Fruit fly (Drosophila melanogaster): Measurements from ENCODE around the gene CG12268.
A peak's percentile ranks its signal among the peaks of the same experiment; 100 is the strongest.

The CG12268 gene

dm6 chr3R:23948466-23949413, 516 bp upstream of the CG12268 start:
- TF ChIP-seq CG1620 (GFP tag; optimal IDR thresholded peaks at IDR 0.05) = no peak
- peak; percentile 68 for TF ChIP-seq tj (GFP tag; optimal IDR thresholded peaks at IDR 0.05)

dm6 chr3R:23947002-23947401, 1.2 kb downstream of the CG12268 start:
- TF ChIP-seq Clk (GFP tag; optimal IDR thresholded peaks at IDR 0.05) (no peak), CG5204 (GFP tag; optimal IDR thresholded peaks at IDR 0.05) (no peak), CG33017 (tag; optimal IDR thresholded peaks at IDR 0.05) (no peak), CG12768 (GFP tag; optimal IDR thresholded peaks at IDR 0.05) (no peak), Crg-1 (GFP tag; optimal IDR thresholded peaks at IDR 0.05) (no peak), ovo (GFP tag; optimal IDR thresholded peaks at IDR 0.05) (no peak), tj (GFP tag; optimal IDR thresholded peaks at IDR 0.05) (no peak)

- TF ChIP-seq CG11617 (GFP tag; optimal IDR thresholded peaks at IDR 0.05) (no peak), ovo (GFP tag; optimal IDR thresholded peaks at IDR 0.05) (no peak), CG12768 (GFP tag; optimal IDR thresholded peaks at IDR 0.05) (peak; percentile 57), CG33017 (tag; optimal IDR thresholded peaks at IDR 0.05) (no peak)
These were observed 4.3 kb downstream of the CG12268 start for dm6 chr3R:23943843-23944356.

- peak; percentile 49 for TF ChIP-seq CG11617 (GFP tag; optimal IDR thresholded peaks at IDR 0.05)
- peak; percentile 66 for TF ChIP-seq CG1620 (GFP tag; optimal IDR thresholded peaks at IDR 0.05)
- peak; percentile 74 for TF ChIP-seq Mnt (GFP tag; optimal IDR thresholded peaks at IDR 0.05)
- peak; percentile 24 for TF ChIP-seq CG33017 (tag; optimal IDR thresholded peaks at IDR 0.05)
- no peak for TF ChIP-seq ovo (GFP tag; optimal IDR thresholded peaks at IDR 0.05)
- TF ChIP-seq cic (GFP tag; optimal IDR thresholded peaks at IDR 0.05) = peak; percentile 44
- no peak for TF ChIP-seq CG14711 (tag; optimal IDR thresholded peaks at IDR 0.05)
- TF ChIP-seq tj (GFP tag; optimal IDR thresholded peaks at IDR 0.05) = peak; percentile 27
- TF ChIP-seq pad (GFP tag; optimal IDR thresholded peaks at IDR 0.05) = no peak
- TF ChIP-seq Crg-1 (GFP tag; optimal IDR thresholded peaks at IDR 0.05) = peak; percentile 16
- TF ChIP-seq CG7101 (tag; optimal IDR thresholded peaks at IDR 0.05) = peak; percentile 34
- peak; percentile 6 for TF ChIP-seq CG12768 (GFP tag; optimal IDR thresholded peaks at IDR 0.05)
- TF ChIP-seq bab1 (GFP tag; optimal IDR thresholded peaks at IDR 0.05) = peak; percentile 53
- peak; percentile 46 for TF ChIP-seq Hr96 (GFP tag; optimal IDR thresholded peaks at IDR 0.05)
These were observed 5.2 kb downstream of the CG12268 start, which contains the start of gene Gdh for dm6 chr3R:23942965-23943413. Gene Gdh (minus strand): TSS chr3R:23943101.

- no peak for TF ChIP-seq CG5204 (GFP tag; optimal IDR thresholded peaks at IDR 0.05)
These were observed 5.7 kb downstream of the CG12268 start for dm6 chr3R:23942550-23942949.

dm6 chr3R:23941643-23942424, 6.4 kb downstream of the CG12268 start:
- peak; percentile 6 for TF ChIP-seq CG12768 (GFP tag; optimal IDR thresholded peaks at IDR 0.05)
- TF ChIP-seq kay (GFP tag; ENCODE audit: borderline replicate concordance) = peak; percentile 84
- TF ChIP-seq cnc (optimal IDR thresholded peaks at IDR 0.05) = no peak
- TF ChIP-seq CG33017 (tag; optimal IDR thresholded peaks at IDR 0.05) = no peak
- TF ChIP-seq CG7045 (GFP tag; optimal IDR thresholded peaks at IDR 0.05) = no peak
- TF ChIP-seq bab1 (GFP tag; optimal IDR thresholded peaks at IDR 0.05) = no peak
- peak; percentile 25 for TF ChIP-seq Mnt (GFP tag; optimal IDR thresholded peaks at IDR 0.05)
- TF ChIP-seq Crg-1 (GFP tag; optimal IDR thresholded peaks at IDR 0.05) = no peak
- no peak for TF ChIP-seq CG7101 (tag; optimal IDR thresholded peaks at IDR 0.05)
- TF ChIP-seq CG1620 (GFP tag; optimal IDR thresholded peaks at IDR 0.05) = no peak

dm6 chr3R:23940840-23941364, 7.3 kb downstream of the CG12268 start:
- no peak for TF ChIP-seq Hr96 (GFP tag; optimal IDR thresholded peaks at IDR 0.05)
- TF ChIP-seq bab1 (GFP tag; optimal IDR thresholded peaks at IDR 0.05) = no peak
- peak; percentile 84 for TF ChIP-seq tj (GFP tag; optimal IDR thresholded peaks at IDR 0.05)
